Worm (Caenorhabditis elegans) whole organism, midembryonic: ENCODE results near the gene mks-3.

Experiments
- flt-1 ChIP-seq: fragments of 200-800 bp; sonication (Bioruptor generic); IDR thresholded peaks from 2 replicates; pipeline ENCODE4 v1.3.6; 2022; ENCODE audit warnings: missing genetic modification characterization, missing compliant biosample characterization
- ref-1 ChIP-seq: fragments of 200-800 bp; sonication (Bioruptor generic); conservative IDR thresholded peaks from 2 replicates; pipeline ENCODE4 v1.3.6; 2022; ENCODE audit warnings: missing genetic modification reagents, missing genetic modification characterization, missing compliant biosample characterization

DNA sequence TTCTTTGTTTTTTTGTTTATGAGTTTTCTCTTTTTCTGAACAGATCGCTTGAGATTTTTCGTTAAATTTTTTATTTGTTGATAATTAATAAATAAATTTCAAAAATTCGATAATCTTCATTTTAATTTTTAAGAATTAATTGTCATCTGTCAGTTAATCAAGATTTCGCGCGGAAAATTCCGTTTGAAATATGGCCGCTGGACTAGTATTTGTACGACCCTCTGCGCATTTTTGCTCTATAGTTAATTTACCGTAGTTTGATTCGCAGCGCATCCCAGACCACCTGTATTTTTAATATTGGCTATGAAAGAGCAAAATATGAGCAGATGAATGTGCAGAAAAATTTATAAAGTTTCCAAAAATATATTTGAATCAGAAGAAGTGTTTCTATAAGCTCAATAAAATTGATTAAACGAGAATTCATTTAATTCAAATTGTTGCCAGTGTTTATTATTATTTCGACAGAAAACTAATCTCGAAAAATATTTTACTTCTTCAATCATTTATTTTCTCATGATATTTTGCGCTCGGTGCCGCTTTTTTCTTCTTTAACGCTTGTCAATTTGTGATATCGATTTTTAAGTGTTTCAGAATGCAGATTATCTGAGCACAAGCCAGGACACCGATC, 45.7 kb downstream of the mks-3 start, which contains the start of gene nfi-1:
- TF ChIP-seq flt-1 (no peak), ref-1 (GFP tag; lab: Robert Waterston, UW) (no peak)
